Fruit fly (Drosophila melanogaster) S2 (cell line): Measurements from ENCODE around the gene RpL14.

Source experiments
- CG8478 ChIP-seq: fragments of >200 bp; optimal IDR thresholded peaks from 2 replicates; lab custom pipeline; 2018
- CTCF ChIP-seq, 2 experiments: fragments of >200 bp; optimal IDR thresholded peaks; 2 replicates each; lab custom pipeline; 2018

Gene RpL14

dm6 chr3L:8607449-8607848, 6.6 kb downstream of the RpL14 start:
- TF ChIP-seq CG8478 = no peak
- TF ChIP-seq CTCF (optimal IDR thresholded peaks at IDR 0.05; lab: Kevin White, UChicago) = no peak

dm6 chr3L:8616935-8617334, 16.1 kb downstream of the RpL14 start, which contains the start of gene S-Lap1:
Gene S-Lap1 (plus strand): TSS chr3L:8617235.
- TF ChIP-seq CTCF (optimal IDR thresholded peaks at IDR 0.05; lab: Kevin White, UChicago) = no peak
- TF ChIP-seq CG8478 = no peak

dm6 chr3L:8619588-8619987, 18.8 kb downstream of the RpL14 start, which contains the start of gene S-Lap2:
Gene S-Lap2 (plus strand): TSS chr3L:8619888.
- TF ChIP-seq CTCF (optimal IDR thresholded peaks at IDR 0.05; lab: Kevin White, UChicago) = no peak
- no peak for TF ChIP-seq CG8478

dm6 chr3L:8621465-8621864, 20.7 kb downstream of the RpL14 start:
- TF ChIP-seq CTCF (optimal IDR thresholded peaks at IDR 0.05; lab: Kevin White, UChicago) (no peak), CG8478 (no peak)

- TF ChIP-seq CTCF (optimal IDR thresholded peaks at IDR 0.05; lab: Kevin White, UChicago) (no peak), CG8478 (no peak)
These were observed 23.1 kb downstream of the RpL14 start, which contains the start of the genes GAPsec and Zasp66 for dm6 chr3L:8623702-8624421. Gene GAPsec (minus strand): TSS chr3L:8623901. Gene Zasp66 (plus strand): TSS chr3L:8624371.

dm6 chr3L:8627839-8628827, 27.3 kb downstream of the RpL14 start:
- TF ChIP-seq CG8478 (no peak), CTCF (optimal IDR thresholded peaks at IDR 0.05; lab: Kevin White, UChicago) (peak; percentile 73 to 78)

- TF ChIP-seq CG8478 (no peak), CTCF (optimal IDR thresholded peaks at IDR 0.05; lab: Kevin White, UChicago) (no peak)
These were observed 28.2 kb downstream of the RpL14 start for dm6 chr3L:8628964-8629363.

- TF ChIP-seq CTCF (optimal IDR thresholded peaks at IDR 0.05; lab: Kevin White, UChicago) (no peak), CG8478 (no peak)
These were observed 29.0 kb downstream of the RpL14 start for dm6 chr3L:8629701-8630343.

- TF ChIP-seq CG8478 = no peak
- peak in 1 of 2 experiments; percentile 0 for TF ChIP-seq CTCF (optimal IDR thresholded peaks at IDR 0.05; lab: Kevin White, UChicago)
These were observed 33.0 kb downstream of the RpL14 start, which contains the start of gene Cdc6 for dm6 chr3L:8633614-8634325. Gene Cdc6 (minus strand): TSS chr3L:8634069.

dm6 chr3L:8640139-8640538, 39.3 kb downstream of the RpL14 start, which contains the start of gene Cpr66D:
Gene Cpr66D (plus strand): TSS chr3L:8640439.
- TF ChIP-seq CTCF (optimal IDR thresholded peaks at IDR 0.05; lab: Kevin White, UChicago) = no peak
- no peak for TF ChIP-seq CG8478

- TF ChIP-seq CTCF (optimal IDR thresholded peaks at IDR 0.05; lab: Kevin White, UChicago) (no peak), CG8478 (no peak)
These were observed 40.2 kb downstream of the RpL14 start for dm6 chr3L:8641049-8641448.

- TF ChIP-seq CTCF (optimal IDR thresholded peaks at IDR 0.05; lab: Kevin White, UChicago) (no peak), CG8478 (no peak)
These were observed 43.2 kb downstream of the RpL14 start for dm6 chr3L:8643810-8644552.

dm6 chr3L:8646821-8647220, 46.0 kb downstream of the RpL14 start, which contains the start of the genes CG13305 and Pex7:
Gene CG13305 (minus strand): TSS chr3L:8646822.
Gene Pex7 (plus strand): TSS chr3L:8647145.
- TF ChIP-seq CG8478 (no peak), CTCF (optimal IDR thresholded peaks at IDR 0.05; lab: Kevin White, UChicago) (no peak)

- no peak for TF ChIP-seq CG8478
- no peak for TF ChIP-seq CTCF (optimal IDR thresholded peaks at IDR 0.05; lab: Kevin White, UChicago)
These were observed 48.0 kb downstream of the RpL14 start, which contains the start of gene Arr2 for dm6 chr3L:8648836-8649235. Gene Arr2 (minus strand): TSS chr3L:8648936.
